Worm (Caenorhabditis elegans) whole organism, L2 larva: ENCODE results near the gene T27E7.5.

Experiments
- C34F6.9 ChIP-seq: fragments of 150-350 bp; optimal IDR thresholded peaks from 2 replicates; lab custom pipeline; 2014; ENCODE audit warnings: missing biosample characterization, missing genetic modification characterization
- ama-1 ChIP-seq: fragments of 150-350 bp; optimal IDR thresholded peaks from 2 replicates; lab custom pipeline; 2018; ENCODE audit warnings: inconsistent platforms
- ceh-16 ChIP-seq: fragments of 150-350 bp; optimal IDR thresholded peaks from 2 replicates; lab custom pipeline; 2014; ENCODE audit warnings: missing biosample characterization, missing genetic modification characterization
- elt-1 ChIP-seq: fragments of 150-350 bp; optimal IDR thresholded peaks from 2 replicates; lab custom pipeline; 2014; ENCODE audit warnings: missing biosample characterization, missing genetic modification characterization
- elt-3 ChIP-seq: sonication (generic microtip); optimal IDR thresholded peaks from 2 replicates; lab custom pipeline; 2017; ENCODE audit warnings: missing biosample characterization, missing genetic modification characterization
- fos-1 ChIP-seq: fragments of 150-350 bp; optimal IDR thresholded peaks from 2 replicates; lab custom pipeline; 2014; ENCODE audit warnings: missing biosample characterization, missing genetic modification characterization
- mdl-1 ChIP-seq, 2 experiments: fragments of 150-350 bp in 1 of 2; sonication (generic microtip) in 1 of 2; optimal IDR thresholded peaks; 2 replicates each; lab custom pipeline; 2017; ENCODE audit warnings: missing biosample characterization in 2 of 2, missing genetic modification characterization in 2 of 2
- nhr-10 ChIP-seq: sonication (generic microtip); optimal IDR thresholded peaks from 2 replicates; lab custom pipeline; 2017; ENCODE audit warnings: missing biosample characterization, missing genetic modification characterization
- nhr-12 ChIP-seq: fragments of 150-350 bp; optimal IDR thresholded peaks from 2 replicates; lab custom pipeline; 2014; ENCODE audit warnings: missing biosample characterization, missing genetic modification characterization
- nhr-77 ChIP-seq: fragments of 150-350 bp; optimal IDR thresholded peaks from 2 replicates; lab custom pipeline; 2014; ENCODE audit warnings: missing biosample characterization, missing genetic modification characterization
- sem-4 ChIP-seq: fragments of 150-350 bp; optimal IDR thresholded peaks from 2 replicates; lab custom pipeline; 2014; ENCODE audit warnings: missing biosample characterization, missing genetic modification reagents, missing genetic modification characterization
- snpc-4 ChIP-seq: fragments of 150-350 bp; optimal IDR thresholded peaks from 2 replicates; lab custom pipeline; 2014; ENCODE audit warnings: missing biosample characterization, missing genetic modification characterization
- unc-39 ChIP-seq: fragments of 150-350 bp; optimal IDR thresholded peaks from 2 replicates; lab custom pipeline; 2014; ENCODE audit warnings: missing biosample characterization, missing genetic modification characterization

- TF ChIP-seq ceh-16 (no peak), C34F6.9 (tag; lab: Kevin White, UChicago) (no peak), sem-4 (tag; lab: Kevin White, UChicago) (no peak), nhr-10 (no peak), nhr-77 (tag; lab: Kevin White, UChicago) (no peak), elt-1 (tag; lab: Kevin White, UChicago) (no peak), fos-1 (tag; lab: Kevin White, UChicago) (no peak), elt-3 (tag; lab: Kevin White, UChicago) (no peak), snpc-4 (tag; lab: Kevin White, UChicago) (no peak), unc-39 (tag; lab: Kevin White, UChicago) (no peak), mdl-1 (tag; optimal IDR thresholded peaks at IDR 0.05; lab: Kevin White, UChicago) (no peak), nhr-12 (tag; lab: Kevin White, UChicago) (no peak), ama-1 (lab: Kevin White, UChicago) (no peak)
These were observed 36.1 kb downstream of the T27E7.5 start for ce11 chrIV:14573068-14573467.
